Fruit fly (Drosophila melanogaster): Measurements from ENCODE around the gene Hmgcr.
A peak's percentile ranks its signal among the peaks of the same experiment; 100 is the strongest.

The Hmgcr gene

DNA sequence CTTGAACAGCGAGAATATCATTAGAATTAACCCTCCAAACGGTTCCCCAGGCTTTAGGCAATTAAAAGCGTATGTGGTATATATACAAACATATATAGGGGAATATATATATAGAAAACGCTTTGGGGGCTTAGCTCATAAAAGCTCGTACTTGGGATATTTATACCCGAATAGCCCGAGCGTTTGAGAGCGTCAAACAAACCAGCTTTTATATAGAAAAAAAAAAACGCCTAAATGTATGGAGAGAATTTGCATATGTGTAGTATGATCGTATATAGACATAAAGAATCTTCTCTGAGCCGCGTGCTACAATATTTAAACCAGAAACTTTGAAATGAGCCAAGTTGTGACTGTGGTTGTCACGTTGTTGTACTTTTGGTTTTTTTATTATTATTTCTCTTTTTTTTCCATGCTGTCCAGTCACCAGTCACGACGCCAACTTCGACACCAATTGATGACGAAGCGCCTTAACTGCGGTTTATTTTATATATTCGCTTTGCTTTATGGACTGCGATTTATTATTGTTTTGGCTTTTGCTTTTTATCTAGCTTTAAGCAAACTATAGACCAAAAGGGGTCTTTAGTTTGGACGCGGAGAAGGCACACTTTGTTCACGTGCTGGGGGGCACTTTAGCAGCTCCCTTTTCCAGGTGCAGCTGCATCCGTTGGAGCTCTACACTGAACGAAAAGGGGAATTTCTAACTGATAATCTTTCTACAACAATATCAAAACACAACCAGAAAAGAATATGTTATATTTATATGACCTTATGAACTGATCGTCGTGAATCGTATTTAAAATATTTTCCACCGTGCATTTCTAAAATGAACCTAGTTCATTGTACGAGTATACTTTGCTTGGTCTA is 53.9 kb downstream of the Hmgcr start (continued):
- TF ChIP-seq CG6854 (GFP tag; optimal IDR thresholded peaks at IDR 0.05) (no peak), lz (GFP tag; optimal IDR thresholded peaks at IDR 0.05) (peak; percentile 12), Met (GFP tag; optimal IDR thresholded peaks at IDR 0.05) (peak; percentile 23), OdsH (GFP tag; optimal IDR thresholded peaks at IDR 0.05) (peak; percentile 24), Eip75B (GFP tag; optimal IDR thresholded peaks at IDR 0.05) (peak; percentile 42), achi (GFP tag; optimal IDR thresholded peaks at IDR 0.05) (peak; percentile 32), ss (GFP tag; optimal IDR thresholded peaks at IDR 0.05) (peak; percentile 1 to 88), Hr38 (GFP tag; optimal IDR thresholded peaks at IDR 0.05) (no peak), CG11902 (GFP tag; optimal IDR thresholded peaks at IDR 0.05) (no peak), fd59A (GFP tag; optimal IDR thresholded peaks at IDR 0.05) (peak; percentile 35), cyc (GFP tag; optimal IDR thresholded peaks at IDR 0.05) (peak; percentile 29), CG31627 (GFP tag; optimal IDR thresholded peaks at IDR 0.05) (no peak), eg (GFP tag; IDR thresholded peaks at IDR 0.05) (peak; percentile 73), Eip78C (GFP tag) (peak; percentile 96)

DNA sequence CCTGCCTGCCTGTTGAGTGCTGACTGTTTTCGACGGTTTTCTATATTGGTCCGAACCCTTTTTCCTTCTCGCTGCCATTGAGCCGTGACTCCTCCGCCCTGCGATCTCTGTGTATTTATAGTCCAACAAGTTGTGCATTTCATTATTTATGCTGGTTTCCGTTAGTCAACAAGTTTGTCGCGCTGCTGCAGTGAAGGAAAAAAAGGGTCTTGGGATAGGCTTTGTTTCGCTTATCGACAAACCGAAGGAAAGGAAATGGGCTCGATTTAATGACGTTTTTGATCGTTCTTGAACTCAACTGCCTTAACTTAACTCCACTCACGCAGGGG is 54.5 kb downstream of the Hmgcr start:
- TF ChIP-seq dsx (GFP tag; optimal IDR thresholded peaks at IDR 0.05; ENCODE audit: poor library complexity, severe bottlenecking) (peak; percentile 29), CG9139 (GFP tag; optimal IDR thresholded peaks at IDR 0.05) (peak; percentile 7), Eip78C (GFP tag) (no peak)

DNA sequence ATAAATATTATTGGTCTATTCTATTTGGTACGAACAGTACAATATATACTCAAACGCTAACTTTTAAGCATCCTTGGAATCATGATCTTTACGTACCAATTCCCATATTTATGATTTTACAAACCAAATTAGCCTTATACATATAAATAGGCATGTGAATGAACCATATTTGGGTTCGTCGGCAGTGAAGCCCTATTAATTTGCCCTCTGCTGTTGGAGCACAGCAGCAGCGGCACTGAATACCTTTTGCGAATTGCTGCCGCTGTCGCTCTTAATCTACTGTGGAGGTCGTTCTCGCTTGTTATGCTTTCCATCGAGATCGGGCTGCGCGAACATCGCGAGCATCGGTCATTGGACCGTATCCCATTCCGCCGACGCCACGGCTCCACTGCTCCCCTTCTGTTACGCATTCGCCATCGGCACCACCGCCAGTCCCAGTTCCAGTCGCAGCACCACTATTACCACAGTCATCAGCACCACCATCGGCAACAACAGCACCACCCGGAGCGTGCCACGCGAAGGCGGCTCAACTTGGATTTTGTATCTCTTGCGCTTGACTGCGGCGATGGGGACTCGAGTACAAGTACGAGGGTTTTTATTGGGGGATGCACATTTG is 55.4 kb downstream of the Hmgcr start:
- peak; percentile 69 for TF ChIP-seq CG6276 (GFP tag; optimal IDR thresholded peaks at IDR 0.05)
- TF ChIP-seq dac (GFP tag; optimal IDR thresholded peaks at IDR 0.05), result peak; percentile 61
- TF ChIP-seq CG16779 (tag; optimal IDR thresholded peaks at IDR 0.05), result peak; percentile 24
- peak; percentile 68 for TF ChIP-seq Gug (GFP tag; IDR thresholded peaks at IDR 0.05)
- TF ChIP-seq acj6 (GFP tag; optimal IDR thresholded peaks at IDR 0.05), result peak; percentile 72
- TF ChIP-seq CG7368 (GFP tag; optimal IDR thresholded peaks at IDR 0.05), result peak; percentile 29
- TF ChIP-seq CG9139 (GFP tag; optimal IDR thresholded peaks at IDR 0.05), result peak; percentile 40
- TF ChIP-seq Sox15 (GFP tag; optimal IDR thresholded peaks at IDR 0.05), result peak; percentile 46
- TF ChIP-seq net (GFP tag; optimal IDR thresholded peaks at IDR 0.05), result peak; percentile 69
- peak; percentile 65 for TF ChIP-seq CG8632 (GFP tag; optimal IDR thresholded peaks at IDR 0.05)
- TF ChIP-seq vri (GFP tag; optimal IDR thresholded peaks at IDR 0.05), result no peak
- TF ChIP-seq CG11762 (GFP tag; optimal IDR thresholded peaks at IDR 0.05; ENCODE audit: insufficient read depth), result peak; percentile 67
- peak; percentile 71 for TF ChIP-seq CG6808 (GFP tag; optimal IDR thresholded peaks at IDR 0.05)
- TF ChIP-seq svp (GFP tag), result peak; percentile 94
- peak; percentile 77 for TF ChIP-seq spab (GFP tag; optimal IDR thresholded peaks at IDR 0.05)
- TF ChIP-seq CG6792 (GFP tag; optimal IDR thresholded peaks at IDR 0.05), result peak; percentile 63
- TF ChIP-seq CG8319 (GFP tag; optimal IDR thresholded peaks at IDR 0.05), result no peak
- peak; percentile 51 for TF ChIP-seq lz (GFP tag; optimal IDR thresholded peaks at IDR 0.05)
- TF ChIP-seq CG15336 (GFP tag; IDR thresholded peaks at IDR 0.05), result peak; percentile 71; the same call in 1 of the 2 replicates
- TF ChIP-seq CG3032 (tag; optimal IDR thresholded peaks at IDR 0.05), result peak; percentile 80
- TF ChIP-seq CG4318 (GFP tag; optimal IDR thresholded peaks at IDR 0.05), result peak; percentile 70
- TF ChIP-seq achi (GFP tag; optimal IDR thresholded peaks at IDR 0.05), result peak; percentile 56
- peak; percentile 58 for TF ChIP-seq CG6854 (GFP tag; optimal IDR thresholded peaks at IDR 0.05)
- TF ChIP-seq pdm3 (GFP tag; optimal IDR thresholded peaks at IDR 0.05), result peak; percentile 68
- peak; percentile 67 for TF ChIP-seq fd59A (GFP tag; optimal IDR thresholded peaks at IDR 0.05)
- peak; percentile 63 for TF ChIP-seq CG34406 (GFP tag; optimal IDR thresholded peaks at IDR 0.05)
- TF ChIP-seq CG6163 (GFP tag; IDR thresholded peaks at IDR 0.05), result peak; percentile 44
- no peak for TF ChIP-seq Blimp-1 (GFP tag; optimal IDR thresholded peaks at IDR 0.05)
- peak; percentile 59 for TF ChIP-seq dsx (GFP tag; optimal IDR thresholded peaks at IDR 0.05; ENCODE audit: poor library complexity, severe bottlenecking)
- peak; percentile 79 for TF ChIP-seq Ets96B (tag; optimal IDR thresholded peaks at IDR 0.05)
- TF ChIP-seq CG32006 (GFP tag; optimal IDR thresholded peaks at IDR 0.05), result peak; percentile 88
- TF ChIP-seq CG3919 (GFP tag; optimal IDR thresholded peaks at IDR 0.05), result peak; percentile 70
- TF ChIP-seq Eip93F (GFP tag; optimal IDR thresholded peaks at IDR 0.05), result no peak
- TF ChIP-seq ss (GFP tag; optimal IDR thresholded peaks at IDR 0.05), result peak; percentile 65 to 81
- peak; percentile 78 for TF ChIP-seq Eip75B (GFP tag; optimal IDR thresholded peaks at IDR 0.05)
- peak; percentile 76 for TF ChIP-seq OdsH (GFP tag; optimal IDR thresholded peaks at IDR 0.05)
- peak; percentile 56 for TF ChIP-seq Smox (GFP tag; optimal IDR thresholded peaks at IDR 0.05)
